Worm (Caenorhabditis elegans): ENCODE measurements around the gene Y25C1A.8.

ce11 chrII:3066401-3066800, 10.4 kb downstream of the Y25C1A.8 start:
- TF ChIP-seq W03F9.2 (tag; optimal IDR thresholded peaks at IDR 0.05) (no peak), dao-5 (tag; optimal IDR thresholded peaks at IDR 0.05) (no peak), him-1 (tag; optimal IDR thresholded peaks at IDR 0.05) (no peak)
